Worm (Caenorhabditis elegans) whole organism, L4 larva: Measurements from ENCODE around the gene mlc-5.

ENCODE experiments used
- F10B5.3 ChIP-seq: sonication (generic microtip); optimal IDR thresholded peaks from 2 replicates; lab custom pipeline; 2016; ENCODE audit warnings: mild to moderate bottlenecking, missing genetic modification characterization, missing compliant biosample characterization
- F37D6.2 ChIP-seq: sonication (generic microtip); optimal IDR thresholded peaks from 2 replicates; lab custom pipeline; 2016; ENCODE audit warnings: mild to moderate bottlenecking, missing genetic modification characterization, missing compliant biosample characterization
- F49E8.2 ChIP-seq: sonication (generic microtip); optimal IDR thresholded peaks from 2 replicates; lab custom pipeline; 2016; ENCODE audit warnings: missing compliant biosample characterization, mild to moderate bottlenecking, missing genetic modification characterization, borderline replicate concordance
- R02D3.7 ChIP-seq: fragments of 150-350 bp; sonication (generic microtip); optimal IDR thresholded peaks from 3 replicates; lab custom pipeline; 2014; ENCODE audit warnings: missing biosample characterization, missing genetic modification characterization
- T26A8.4 ChIP-seq: fragments of 200-800 bp; sonication (Bioruptor generic); IDR thresholded peaks from 2 replicates; pipeline ENCODE4 v1.3.6; 2022; ENCODE audit warnings: missing genetic modification characterization, missing compliant biosample characterization
- Y5F2A.4 ChIP-seq: fragments of 200-800 bp; sonication (Bioruptor generic); optimal IDR thresholded peaks from 2 replicates; lab custom pipeline; 2018; ENCODE audit warnings: mild to moderate bottlenecking, missing genetic modification characterization, missing compliant biosample characterization
- aha-1 ChIP-seq: fragments of 150-350 bp; peaks from one replicate; lab custom pipeline; 2014; ENCODE audit warnings: missing biosample characterization, missing genetic modification characterization
- aly-2 ChIP-seq: sonication (generic microtip); optimal IDR thresholded peaks from 2 replicates; lab custom pipeline; 2018; ENCODE audit warnings: missing biosample characterization, missing genetic modification characterization
- ces-1 ChIP-seq: fragments of 150-350 bp; sonication (generic microtip); optimal IDR thresholded peaks from 4 replicates; lab custom pipeline; 2014; ENCODE audit warnings: missing biosample characterization, missing genetic modification reagents, missing genetic modification characterization
- daf-12 ChIP-seq: fragments of 150-350 bp; optimal IDR thresholded peaks from 2 replicates; lab custom pipeline; 2014; ENCODE audit warnings: missing biosample characterization, missing genetic modification reagents, missing genetic modification characterization
- daf-16 ChIP-seq, 3 experiments: sonication (generic microtip); optimal IDR thresholded peaks; 2 replicates each; lab custom pipeline; 2016 to 2017; ENCODE audit warnings: missing genetic modification characterization in 3 of 3, missing genetic modification reagents in 3 of 3, mild to moderate bottlenecking in 2 of 3, missing compliant biosample characterization in 2 of 3, missing biosample characterization in 1 of 3, moderate library complexity in 1 of 3
- dmd-8 ChIP-seq: fragments of 200-800 bp; sonication (Bioruptor generic); IDR thresholded peaks from 2 replicates; pipeline ENCODE4 v1.3.6; 2022; ENCODE audit warnings: missing genetic modification characterization, missing compliant biosample characterization
- dmd-9 ChIP-seq: fragments of 200-800 bp; sonication (Bioruptor generic); IDR thresholded peaks from 2 replicates; pipeline ENCODE4 v1.3.6; 2022; ENCODE audit warnings: missing genetic modification reagents, missing genetic modification characterization, missing compliant biosample characterization
- duxl-1 ChIP-seq: sonication (generic microtip); optimal IDR thresholded peaks from 2 replicates; lab custom pipeline; 2016; ENCODE audit warnings: mild to moderate bottlenecking, missing genetic modification characterization, moderate library complexity, missing compliant biosample characterization; ENCODE audit not compliant: poor library complexity
- egl-43 ChIP-seq: fragments of 200-800 bp; sonication (Bioruptor generic); IDR thresholded peaks from 2 replicates; pipeline ENCODE4 v1.3.6; 2022; ENCODE audit warnings: missing genetic modification reagents, missing genetic modification characterization, missing compliant biosample characterization
- fos-1 ChIP-seq: fragments of 150-350 bp; optimal IDR thresholded peaks from 2 replicates; lab custom pipeline; 2014; ENCODE audit warnings: missing biosample characterization, missing genetic modification characterization
- hlh-11 ChIP-seq: fragments of 200-800 bp; sonication (Bioruptor generic); optimal IDR thresholded peaks from 2 replicates; lab custom pipeline; 2018; ENCODE audit warnings: mild to moderate bottlenecking, missing genetic modification characterization, missing compliant biosample characterization
- jun-1 ChIP-seq: fragments of 150-350 bp; optimal IDR thresholded peaks from 2 replicates; lab custom pipeline; 2014; ENCODE audit warnings: missing biosample characterization, missing genetic modification reagents, missing genetic modification characterization
- lim-7 ChIP-seq: fragments of 200-800 bp; sonication (Bioruptor generic); IDR thresholded peaks from 2 replicates; pipeline ENCODE4 v1.3.6; 2022; ENCODE audit warnings: missing genetic modification characterization, missing compliant biosample characterization
- lin-1 ChIP-seq: fragments of 200-800 bp; sonication (Bioruptor generic); IDR thresholded peaks from 2 replicates; pipeline ENCODE4 v1.3.6; 2022; ENCODE audit warnings: missing genetic modification reagents, missing genetic modification characterization, missing compliant biosample characterization
- lsy-2 ChIP-seq, 2 experiments: fragments of 150-350 bp in 1 of 2; sonication (generic microtip) in 1 of 2; optimal IDR thresholded peaks; 2 replicates each; lab custom pipeline; 2014 to 2017; ENCODE audit warnings: missing biosample characterization in 2 of 2, missing genetic modification characterization in 2 of 2
- madf-5 ChIP-seq, 2 experiments: fragments of 200-800 bp; sonication (Bioruptor generic); IDR thresholded peaks; 2 replicates each; pipeline ENCODE4 v1.3.6; 2022; ENCODE audit warnings: missing compliant biosample characterization in 2 of 2, missing genetic modification characterization in 2 of 2
- mep-1 ChIP-seq: fragments of 150-350 bp; sonication (generic microtip); optimal IDR thresholded peaks from 3 replicates; lab custom pipeline; 2014; ENCODE audit warnings: missing biosample characterization, missing genetic modification characterization
- mes-2 ChIP-seq: sonication (generic microtip); optimal IDR thresholded peaks from 2 replicates; lab custom pipeline; 2016; ENCODE audit warnings: missing genotype, mild to moderate bottlenecking, missing genetic modification characterization, missing compliant biosample characterization; ENCODE audit not compliant: poor library complexity, severe bottlenecking
- mxl-3 ChIP-seq: fragments of 200-800 bp; sonication (Bioruptor generic); optimal IDR thresholded peaks from 2 replicates; lab custom pipeline; 2018; ENCODE audit warnings: mild to moderate bottlenecking, missing genetic modification characterization, missing compliant biosample characterization
- nhr-10 ChIP-seq: fragments of 150-350 bp; optimal IDR thresholded peaks from 2 replicates; lab custom pipeline; 2014; ENCODE audit warnings: missing biosample characterization, missing genetic modification characterization
- nhr-111 ChIP-seq: fragments of 200-800 bp; sonication (Bioruptor generic); optimal IDR thresholded peaks from 2 replicates; lab custom pipeline; 2018; ENCODE audit warnings: mild to moderate bottlenecking, missing genetic modification characterization, missing compliant biosample characterization
- nhr-237 ChIP-seq: sonication (generic microtip); optimal IDR thresholded peaks from 2 replicates; lab custom pipeline; 2017; ENCODE audit warnings: missing biosample characterization, missing genetic modification characterization
- nhr-25 ChIP-seq: sonication (generic microtip); optimal IDR thresholded peaks from 2 replicates; lab custom pipeline; 2017; ENCODE audit warnings: missing genetic modification characterization, mild to moderate bottlenecking, missing compliant biosample characterization, antibody characterized with exemption, moderate library complexity, borderline replicate concordance; ENCODE audit not compliant: insufficient read depth
- nhr-41 ChIP-seq: fragments of 200-800 bp; sonication (Bioruptor generic); IDR thresholded peaks from 2 replicates; pipeline ENCODE4 v1.3.6; 2022; ENCODE audit warnings: missing genetic modification reagents, missing genetic modification characterization, missing compliant biosample characterization
- nhr-42 ChIP-seq: fragments of 200-800 bp; sonication (Bioruptor generic); IDR thresholded peaks from 2 replicates; pipeline ENCODE4 v1.3.6; 2022; ENCODE audit warnings: missing genetic modification characterization, missing compliant biosample characterization
- nhr-76 ChIP-seq: fragments of 150-350 bp; optimal IDR thresholded peaks from 2 replicates; lab custom pipeline; 2014; ENCODE audit warnings: missing biosample characterization, missing genetic modification characterization
- php-3 ChIP-seq: fragments of 200-800 bp; sonication (Bioruptor generic); IDR thresholded peaks from 2 replicates; pipeline ENCODE4 v1.3.6; 2022; ENCODE audit warnings: missing genetic modification reagents, missing genetic modification characterization, missing compliant biosample characterization
- pqm-1 ChIP-seq: sonication (generic microtip); optimal IDR thresholded peaks from 2 replicates; lab custom pipeline; 2017; ENCODE audit warnings: missing biosample characterization, missing genetic modification characterization
- set-16 ChIP-seq: fragments of 200-800 bp; sonication (Bioruptor generic); IDR thresholded peaks from 2 replicates; pipeline ENCODE4 v1.3.6; 2022; ENCODE audit warnings: missing genetic modification reagents, missing genetic modification characterization, missing compliant biosample characterization
- skn-1 ChIP-seq: fragments of 150-350 bp; optimal IDR thresholded peaks from 2 replicates; lab custom pipeline; 2014; ENCODE audit warnings: missing biosample characterization, missing genetic modification characterization
- spr-3 ChIP-seq: fragments of 200-800 bp; sonication (Bioruptor generic); optimal IDR thresholded peaks from 2 replicates; lab custom pipeline; 2018; ENCODE audit warnings: mild to moderate bottlenecking, missing genetic modification characterization, missing compliant biosample characterization
- tag-97 ChIP-seq: fragments of 200-800 bp; sonication (Bioruptor generic); IDR thresholded peaks from 2 replicates; pipeline ENCODE4 v1.3.6; 2022; ENCODE audit warnings: missing genetic modification characterization, missing compliant biosample characterization
- tra-1 ChIP-seq: fragments of 200-800 bp; sonication (Bioruptor generic); IDR thresholded peaks from 2 replicates; pipeline ENCODE4 v1.3.6; 2022; ENCODE audit warnings: missing genetic modification reagents, missing genetic modification characterization, missing compliant biosample characterization
- unc-130 ChIP-seq: sonication (generic microtip); optimal IDR thresholded peaks from 2 replicates; lab custom pipeline; 2016; ENCODE audit warnings: missing genetic modification reagents, missing genetic modification characterization, missing compliant biosample characterization
- unc-39 ChIP-seq: sonication (generic microtip); optimal IDR thresholded peaks from 2 replicates; lab custom pipeline; 2017; ENCODE audit warnings: missing biosample characterization, missing genetic modification characterization
- zag-1 ChIP-seq: fragments of 150-350 bp; optimal IDR thresholded peaks from 2 replicates; lab custom pipeline; 2014; ENCODE audit warnings: missing biosample characterization, missing genetic modification characterization
- zfp-2 ChIP-seq: sonication (generic microtip); optimal IDR thresholded peaks from 2 replicates; lab custom pipeline; 2016; ENCODE audit warnings: mild to moderate bottlenecking, missing genetic modification characterization, missing compliant biosample characterization
- zip-11 ChIP-seq: fragments of 200-800 bp; sonication (Bioruptor generic); IDR thresholded peaks from 2 replicates; pipeline ENCODE4 v1.3.6; 2022; ENCODE audit warnings: missing genetic modification characterization, missing compliant biosample characterization
- zip-2 ChIP-seq: fragments of 150-350 bp; optimal IDR thresholded peaks from 2 replicates; lab custom pipeline; 2014; ENCODE audit warnings: missing biosample characterization, missing genetic modification characterization

The mlc-5 gene

ce11 chrIII:13641588-13641987, 18.5 kb downstream of the mlc-5 start, which contains the start of gene acbp-5:
TSS of gene acbp-5 (minus strand) at chrIII:13641688.
- TF ChIP-seq dmd-8 (GFP tag; lab: Robert Waterston, UW) (no peak), nhr-41 (GFP tag; lab: Robert Waterston, UW) (no peak)

DNA sequence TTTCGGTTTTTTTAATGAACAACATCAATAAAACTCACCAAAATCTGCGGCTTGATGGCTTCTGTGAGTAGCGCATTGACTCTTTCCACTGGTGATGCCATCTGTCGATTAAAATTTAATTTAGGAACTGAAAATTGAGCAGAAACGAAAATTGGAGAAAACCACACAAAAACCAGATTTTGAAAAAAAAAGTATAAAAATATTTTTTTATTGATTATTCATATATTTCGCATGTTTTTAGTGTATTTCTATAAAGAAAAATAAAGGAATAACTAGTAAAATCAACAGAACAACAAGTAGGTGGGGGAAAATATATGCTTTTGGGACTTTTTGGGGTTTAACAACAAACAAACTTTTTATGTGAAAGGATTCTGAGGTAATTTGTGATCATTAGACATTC, 19.1 kb downstream of the mlc-5 start, which contains the start of gene T12D8.10:
TSS of gene T12D8.10 (minus strand) at position 101 of the 400 bp plus-strand sequence.
- TF ChIP-seq tag-97 (GFP tag; lab: Robert Waterston, UW) (no peak), pqm-1 (no peak), T26A8.4 (GFP tag; lab: Robert Waterston, UW) (no peak), aha-1 (tag; lab: Kevin White, UChicago) (no peak), nhr-111 (GFP tag; lab: Kevin White, UChicago) (no peak), Y5F2A.4 (GFP tag; lab: Kevin White, UChicago) (no peak), zfp-2 (tag; lab: Kevin White, UChicago) (no peak), dmd-8 (GFP tag; lab: Robert Waterston, UW) (no peak), zip-11 (GFP tag; lab: Robert Waterston, UW) (no peak), nhr-10 (tag; lab: Kevin White, UChicago) (no peak), php-3 (no peak), lin-1 (GFP tag; lab: Robert Waterston, UW) (no peak), madf-5 (GFP tag; IDR thresholded peaks at IDR 0.05; lab: Robert Waterston, UW) (no peak), F49E8.2 (tag; lab: Kevin White, UChicago) (no peak), F10B5.3 (tag; lab: Kevin White, UChicago) (no peak)

ce11 chrIII:13642776-13643175, 19.7 kb downstream of the mlc-5 start:
- TF ChIP-seq R02D3.7 (tag; lab: Kevin White, UChicago), result no peak
- peak; percentile 94 for TF ChIP-seq set-16
- peak; percentile 9; the same call in 1 of the 2 replicates for TF ChIP-seq egl-43 (GFP tag; lab: Robert Waterston, UW)
- no peak for TF ChIP-seq zfp-2 (tag; lab: Kevin White, UChicago)
- no peak for TF ChIP-seq mxl-3 (GFP tag; lab: Kevin White, UChicago)
- TF ChIP-seq nhr-76, result no peak
- no peak for TF ChIP-seq hlh-11
- no peak for TF ChIP-seq zip-2 (tag; lab: Kevin White, UChicago)
- no peak for TF ChIP-seq zag-1 (tag; lab: Kevin White, UChicago)
- no peak for TF ChIP-seq spr-3 (GFP tag; lab: Kevin White, UChicago)
- TF ChIP-seq jun-1 (tag; lab: Kevin White, UChicago), result no peak
- TF ChIP-seq php-3, result no peak
- TF ChIP-seq aly-2 (tag; lab: Kevin White, UChicago), result no peak
- no peak for TF ChIP-seq unc-39 (tag; lab: Kevin White, UChicago)
- TF ChIP-seq mes-2 (tag; lab: Kevin White, UChicago), result no peak
- no peak for TF ChIP-seq fos-1

ce11 chrIII:13643534-13643933, 20.4 kb downstream of the mlc-5 start, which contains the start of the genes drr-2 and set-16:
TSS of gene drr-2 (minus strand) at chrIII:13643570.
TSS of gene set-16 (plus strand) at chrIII:13643916.
- TF ChIP-seq zag-1 (tag; lab: Kevin White, UChicago), result peak; percentile 69
- TF ChIP-seq ces-1 (GFP tag; lab: Kevin White, UChicago), result peak; percentile 87
- TF ChIP-seq T26A8.4 (GFP tag; lab: Robert Waterston, UW), result peak; percentile 99
- TF ChIP-seq unc-130, result peak; percentile 98
- TF ChIP-seq duxl-1, result peak; percentile 96
- TF ChIP-seq lim-7, result peak; percentile 61; the same call in 1 of the 2 replicates
- TF ChIP-seq skn-1 (tag; lab: Kevin White, UChicago), result peak; percentile 79
- TF ChIP-seq nhr-25 (tag; lab: Kevin White, UChicago), result peak; percentile 98
- TF ChIP-seq dmd-8 (GFP tag; lab: Robert Waterston, UW), result 0 out of 2 replicates have a peak, but pooled peaks have one; percentile 51
- TF ChIP-seq F37D6.2 (tag; lab: Kevin White, UChicago), result peak; percentile 96
- TF ChIP-seq dmd-9, result peak; percentile 98
- peak; percentile 98 for TF ChIP-seq tra-1 (GFP tag; lab: Robert Waterston, UW)
- TF ChIP-seq daf-12 (tag; lab: Kevin White, UChicago), result no peak
- TF ChIP-seq nhr-111 (GFP tag; lab: Kevin White, UChicago), result no peak
- peak; percentile 98 for TF ChIP-seq nhr-42 (GFP tag; lab: Robert Waterston, UW)
- peak; percentile 90 to 97 for TF ChIP-seq lsy-2 (tag; optimal IDR thresholded peaks at IDR 0.05; lab: Kevin White, UChicago)
- peak; percentile 94 for TF ChIP-seq zfp-2 (tag; lab: Kevin White, UChicago)
- TF ChIP-seq mep-1 (tag; lab: Kevin White, UChicago), result peak; percentile 99
- TF ChIP-seq mxl-3 (GFP tag; lab: Kevin White, UChicago), result peak; percentile 96
- TF ChIP-seq daf-16 (GFP tag; optimal IDR thresholded peaks at IDR 0.05; lab: Kevin White, UChicago), result peak; percentile 87 to 97
- TF ChIP-seq daf-16 (tag; optimal IDR thresholded peaks at IDR 0.05; lab: Kevin White, UChicago), result peak; percentile 82
- TF ChIP-seq nhr-237 (tag; lab: Kevin White, UChicago), result peak; percentile 67
